Worm (Caenorhabditis elegans) whole organism, L1 larva: ENCODE measurements around the gene pal-1.

Source experiments
- C34B4.2 ChIP-seq: sonication (generic microtip); optimal IDR thresholded peaks from 2 replicates; lab custom pipeline; 2017; ENCODE audit warnings: mild to moderate bottlenecking, missing genetic modification characterization, missing compliant biosample characterization
- F16B12.6 ChIP-seq: fragments of 150-350 bp; optimal IDR thresholded peaks from 2 replicates; lab custom pipeline; 2014; ENCODE audit warnings: missing biosample characterization, missing genetic modification characterization
- Y116A8C.19 ChIP-seq: sonication (generic microtip); optimal IDR thresholded peaks from 2 replicates; lab custom pipeline; 2016; ENCODE audit warnings: missing compliant biosample characterization, missing genetic modification characterization, borderline replicate concordance
- alr-1 ChIP-seq: fragments of 200-800 bp; sonication (Bioruptor generic); optimal IDR thresholded peaks from 2 replicates; lab custom pipeline; 2018; ENCODE audit warnings: borderline replicate concordance, mild to moderate bottlenecking, missing genetic modification characterization, missing compliant biosample characterization
- ama-1 ChIP-seq: fragments of 150-350 bp; optimal IDR thresholded peaks from 2 replicates; lab custom pipeline; 2014
- blmp-1 ChIP-seq: fragments of 150-350 bp; optimal IDR thresholded peaks from 2 replicates; lab custom pipeline; 2014; ENCODE audit warnings: missing biosample characterization, missing genetic modification characterization
- ceh-63 ChIP-seq: fragments of 200-800 bp; sonication (Bioruptor generic); optimal IDR thresholded peaks from 2 replicates; lab custom pipeline; 2018; ENCODE audit warnings: mild to moderate bottlenecking, missing genetic modification characterization, missing compliant biosample characterization
- ceh-8 ChIP-seq: fragments of 200-800 bp; sonication (Bioruptor generic); optimal IDR thresholded peaks from 2 replicates; lab custom pipeline; 2018; ENCODE audit warnings: mild to moderate bottlenecking, missing genetic modification characterization, moderate library complexity, missing compliant biosample characterization
- ceh-82 ChIP-seq, 3 experiments: fragments of 150-350 bp in 1 of 3; sonication (generic microtip) in 2 of 3; optimal IDR thresholded peaks; 2 replicates each; lab custom pipeline; 2014 to 2017; ENCODE audit warnings: missing biosample characterization in 3 of 3, missing genetic modification characterization in 3 of 3
- ceh-88 ChIP-seq: fragments of 200-800 bp; sonication (Bioruptor generic); IDR thresholded peaks from 2 replicates; pipeline ENCODE4 v1.3.6; 2022; ENCODE audit warnings: missing genetic modification characterization, missing compliant biosample characterization
- ceh-90 ChIP-seq: sonication (generic microtip); optimal IDR thresholded peaks from 2 replicates; lab custom pipeline; 2016; ENCODE audit warnings: missing genetic modification characterization, missing compliant biosample characterization
- ces-1 ChIP-seq: fragments of 150-350 bp; optimal IDR thresholded peaks from 2 replicates; lab custom pipeline; 2014; ENCODE audit warnings: missing biosample characterization, missing genetic modification reagents, missing genetic modification characterization
- dpl-1 ChIP-seq, 3 experiments: fragments of 150-350 bp in 2 of 3; sonication (generic microtip) in 1 of 3; optimal IDR thresholded peaks; 2 replicates each; lab custom pipeline; 2014 to 2017; ENCODE audit warnings: missing biosample characterization in 3 of 3, missing genetic modification characterization in 3 of 3, missing genetic modification reagents in 3 of 3
- dsc-1 ChIP-seq: sonication (generic microtip); optimal IDR thresholded peaks from 2 replicates; lab custom pipeline; 2016; ENCODE audit warnings: mild to moderate bottlenecking, missing genetic modification characterization, missing compliant biosample characterization
- efl-3 ChIP-seq: fragments of 200-800 bp; sonication (Bioruptor generic); optimal IDR thresholded peaks from 2 replicates; lab custom pipeline; 2018; ENCODE audit warnings: mild to moderate bottlenecking, missing genetic modification characterization, missing compliant biosample characterization
- egl-13 ChIP-seq: sonication (generic microtip); optimal IDR thresholded peaks from 2 replicates; lab custom pipeline; 2016; ENCODE audit warnings: missing genotype, missing genetic modification reagents, missing genetic modification characterization, missing compliant biosample characterization
- egl-27 ChIP-seq, 2 experiments: fragments of 150-350 bp in 1 of 2; sonication (generic microtip); optimal IDR thresholded peaks; 3 replicates each; lab custom pipeline; 2017 to 2018; ENCODE audit warnings: missing biosample characterization in 2 of 2, missing genetic modification characterization in 2 of 2, missing genetic modification reagents in 2 of 2
- elt-2 ChIP-seq: sonication (generic microtip); optimal IDR thresholded peaks from 2 replicates; lab custom pipeline; 2016; ENCODE audit warnings: missing genetic modification characterization, mild to moderate bottlenecking, inconsistent platforms, missing compliant biosample characterization, missing genetic modification reagents
- ets-5 ChIP-seq: fragments of 200-800 bp; sonication (Bioruptor generic); IDR thresholded peaks from 2 replicates; pipeline ENCODE4 v1.3.6; 2022; ENCODE audit warnings: missing genetic modification characterization, missing compliant biosample characterization
- fkh-8 ChIP-seq: sonication (generic microtip); optimal IDR thresholded peaks from 2 replicates; lab custom pipeline; 2016; ENCODE audit warnings: mild to moderate bottlenecking, missing genetic modification characterization, missing compliant biosample characterization
- fos-1 ChIP-seq: fragments of 150-350 bp; optimal IDR thresholded peaks from 2 replicates; lab custom pipeline; 2014; ENCODE audit warnings: missing biosample characterization, missing genetic modification characterization
- hlh-17 ChIP-seq: fragments of 200-800 bp; sonication (Bioruptor generic); optimal IDR thresholded peaks from 2 replicates; lab custom pipeline; 2018; ENCODE audit warnings: missing genetic modification characterization, mild to moderate bottlenecking, missing compliant biosample characterization, moderate library complexity, borderline replicate concordance
- hpl-2 ChIP-seq: fragments of 150-350 bp; optimal IDR thresholded peaks from 2 replicates; lab custom pipeline; 2014; ENCODE audit warnings: missing biosample characterization, missing genetic modification reagents, missing genetic modification characterization
- irx-1 ChIP-seq: sonication (generic microtip); optimal IDR thresholded peaks from 2 replicates; lab custom pipeline; 2016; ENCODE audit warnings: missing genetic modification characterization, missing compliant biosample characterization
- isw-1 ChIP-seq: fragments of 200-800 bp; sonication (Bioruptor generic); IDR thresholded peaks from 2 replicates; pipeline ENCODE4 v1.3.6; 2022; ENCODE audit warnings: missing genetic modification characterization, missing compliant biosample characterization
- jun-1 ChIP-seq: fragments of 150-350 bp; optimal IDR thresholded peaks from 2 replicates; lab custom pipeline; 2014; ENCODE audit warnings: missing biosample characterization, missing genetic modification reagents, missing genetic modification characterization
- lin-14 ChIP-seq: fragments of 200-800 bp; sonication (Bioruptor generic); optimal IDR thresholded peaks from 2 replicates; lab custom pipeline; 2018; ENCODE audit warnings: mild to moderate bottlenecking, missing genetic modification characterization, moderate library complexity, missing compliant biosample characterization
- lin-35 ChIP-seq, 2 experiments: fragments of 150-350 bp; optimal IDR thresholded peaks; 2 replicates each; lab custom pipeline; 2014; ENCODE audit warnings: missing biosample characterization in 2 of 2, missing genetic modification characterization in 2 of 2, missing genetic modification reagents in 2 of 2
- mdl-1 ChIP-seq, 2 experiments: fragments of 150-350 bp; optimal IDR thresholded peaks; 2 replicates each; lab custom pipeline; 2014 to 2017; ENCODE audit warnings: missing biosample characterization in 2 of 2, missing genetic modification characterization in 2 of 2, inconsistent platforms in 1 of 2
- mef-2 ChIP-seq: fragments of 150-350 bp; optimal IDR thresholded peaks from 2 replicates; lab custom pipeline; 2014; ENCODE audit warnings: missing biosample characterization, missing genetic modification characterization
- mep-1 ChIP-seq: fragments of 150-350 bp; optimal IDR thresholded peaks from 2 replicates; lab custom pipeline; 2014; ENCODE audit warnings: missing biosample characterization, missing genetic modification characterization
- nhr-19 ChIP-seq: fragments of 200-800 bp; sonication (Bioruptor generic); conservative IDR thresholded peaks from 2 replicates; pipeline ENCODE4 v1.3.6; 2022; ENCODE audit warnings: missing genetic modification characterization, missing compliant biosample characterization
- nhr-20 ChIP-seq: sonication (generic microtip); optimal IDR thresholded peaks from 2 replicates; lab custom pipeline; 2016; ENCODE audit warnings: mild to moderate bottlenecking, missing genetic modification characterization, missing compliant biosample characterization
- nhr-28 ChIP-seq: fragments of 150-350 bp; optimal IDR thresholded peaks from 2 replicates; lab custom pipeline; 2014; ENCODE audit warnings: missing biosample characterization, missing genetic modification characterization
- nhr-47 ChIP-seq: sonication (generic microtip); optimal IDR thresholded peaks from 2 replicates; lab custom pipeline; 2016; ENCODE audit warnings: mild to moderate bottlenecking, missing genetic modification characterization, moderate library complexity, missing compliant biosample characterization
- nhr-84 ChIP-seq: sonication (generic microtip); optimal IDR thresholded peaks from 2 replicates; lab custom pipeline; 2017; ENCODE audit warnings: missing biosample characterization, missing genetic modification characterization
- nhr-85 ChIP-seq: sonication (generic microtip); peaks from one replicate; lab custom pipeline; 2016; ENCODE audit warnings: missing genetic modification characterization, inconsistent platforms, missing compliant biosample characterization
- pax-3 ChIP-seq: fragments of 200-800 bp; sonication (Bioruptor generic); optimal IDR thresholded peaks from 2 replicates; lab custom pipeline; 2018; ENCODE audit warnings: mild to moderate bottlenecking, missing genetic modification characterization, moderate library complexity, missing compliant biosample characterization
- pqm-1 ChIP-seq: sonication (generic microtip); optimal IDR thresholded peaks from 3 replicates; lab custom pipeline; 2017; ENCODE audit warnings: missing biosample characterization, missing genetic modification characterization
- rnt-1 ChIP-seq: sonication (generic microtip); optimal IDR thresholded peaks from 2 replicates; lab custom pipeline; 2016; ENCODE audit warnings: mild to moderate bottlenecking, missing genetic modification characterization, moderate library complexity, missing compliant biosample characterization
- skn-1 ChIP-seq: fragments of 150-350 bp; optimal IDR thresholded peaks from 2 replicates; lab custom pipeline; 2014; ENCODE audit warnings: missing biosample characterization, missing genetic modification characterization
- snpc-4 ChIP-seq: fragments of 150-350 bp; optimal IDR thresholded peaks from 2 replicates; lab custom pipeline; 2014; ENCODE audit warnings: missing biosample characterization, missing genetic modification characterization
- sox-4 ChIP-seq: sonication (generic microtip); optimal IDR thresholded peaks from 2 replicates; lab custom pipeline; 2016; ENCODE audit warnings: missing genetic modification characterization, missing compliant biosample characterization
- sptf-1 ChIP-seq: fragments of 150-350 bp; optimal IDR thresholded peaks from 2 replicates; lab custom pipeline; 2014; ENCODE audit warnings: missing biosample characterization, missing genetic modification characterization
- sup-37 ChIP-seq: fragments of 200-800 bp; sonication (Bioruptor generic); optimal IDR thresholded peaks from 2 replicates; lab custom pipeline; 2018; ENCODE audit warnings: mild to moderate bottlenecking, missing genetic modification characterization, missing compliant biosample characterization
- swsn-7 ChIP-seq: sonication (generic microtip); optimal IDR thresholded peaks from 2 replicates; lab custom pipeline; 2016; ENCODE audit warnings: missing genetic modification characterization, missing compliant biosample characterization
- tbx-2 ChIP-seq: sonication (generic microtip); optimal IDR thresholded peaks from 2 replicates; lab custom pipeline; 2016; ENCODE audit warnings: missing genetic modification characterization, missing compliant biosample characterization
- tlp-1 ChIP-seq: fragments of 150-350 bp; optimal IDR thresholded peaks from 2 replicates; lab custom pipeline; 2014; ENCODE audit warnings: missing biosample characterization, missing genetic modification characterization
- unc-130 ChIP-seq: fragments of 150-350 bp; optimal IDR thresholded peaks from 2 replicates; lab custom pipeline; 2017; ENCODE audit warnings: missing biosample characterization, missing genetic modification characterization, inconsistent platforms
- unc-62 ChIP-seq: fragments of 150-350 bp; optimal IDR thresholded peaks from 2 replicates; lab custom pipeline; 2014; ENCODE audit warnings: missing biosample characterization, missing genetic modification reagents, missing genetic modification characterization
- xbp-1 ChIP-seq: sonication (generic microtip); optimal IDR thresholded peaks from 2 replicates; lab custom pipeline; 2016; ENCODE audit warnings: missing genetic modification characterization, missing compliant biosample characterization
- zag-1 ChIP-seq: fragments of 150-350 bp; optimal IDR thresholded peaks from 2 replicates; lab custom pipeline; 2014; ENCODE audit warnings: missing biosample characterization, missing genetic modification characterization
- zip-4 ChIP-seq: fragments of 200-800 bp; sonication (Bioruptor generic); optimal IDR thresholded peaks from 2 replicates; lab custom pipeline; 2018; ENCODE audit warnings: mild to moderate bottlenecking, missing genetic modification characterization, moderate library complexity, missing compliant biosample characterization
- ztf-4 ChIP-seq: fragments of 150-350 bp; optimal IDR thresholded peaks from 2 replicates; lab custom pipeline; 2014; ENCODE audit warnings: missing biosample characterization, missing genetic modification characterization

Gene pal-1

ce11 chrIII:4796039-4796438 lies 13.3 kb downstream of the pal-1 start (continued):
- TF ChIP-seq tbx-2 (tag; lab: Kevin White, UChicago) = peak; percentile 56
- no peak for TF ChIP-seq ceh-63
- TF ChIP-seq ceh-88 (GFP tag; lab: Robert Waterston, UW) = no peak
- TF ChIP-seq snpc-4 (tag; lab: Kevin White, UChicago) = peak; percentile 58
- no peak for TF ChIP-seq nhr-84 (tag; lab: Kevin White, UChicago)
- TF ChIP-seq efl-3 = no peak
- peak; percentile 54 for TF ChIP-seq nhr-47 (tag; lab: Kevin White, UChicago)
- TF ChIP-seq lin-35 (GFP tag; optimal IDR thresholded peaks at IDR 0.05; lab: Kevin White, UChicago) = peak; percentile 53 to 79
- peak; percentile 27 for TF ChIP-seq skn-1 (tag; lab: Kevin White, UChicago)
- TF ChIP-seq F16B12.6 (tag; lab: Kevin White, UChicago) = peak; percentile 57
- TF ChIP-seq hpl-2 (GFP tag; lab: Kevin White, UChicago) = no peak
- no peak for TF ChIP-seq ceh-8 (GFP tag; lab: Kevin White, UChicago)
- TF ChIP-seq ceh-90 = no peak
- TF ChIP-seq hlh-17 = no peak
- TF ChIP-seq pqm-1 (tag; lab: Kevin White, UChicago) = no peak
- no peak for TF ChIP-seq mef-2 (tag; lab: Kevin White, UChicago)
- TF ChIP-seq nhr-19 = peak; percentile 42; the same call in 1 of the 2 replicates
- TF ChIP-seq Y116A8C.19 (tag; lab: Kevin White, UChicago) = no peak
- no peak for TF ChIP-seq fkh-8 (tag; lab: Kevin White, UChicago)
- peak; percentile 46 for TF ChIP-seq xbp-1
- TF ChIP-seq sox-4 (tag; lab: Kevin White, UChicago) = no peak
- TF ChIP-seq ama-1 (lab: Kevin White, UChicago) = no peak
- no peak for TF ChIP-seq alr-1
- TF ChIP-seq zip-4 (GFP tag; lab: Kevin White, UChicago) = no peak
- no peak for TF ChIP-seq isw-1 (GFP tag; lab: Robert Waterston, UW)
- no peak for TF ChIP-seq tlp-1 (tag; lab: Kevin White, UChicago)
- peak; percentile 2 to 53 (median 49) for TF ChIP-seq ceh-82 (tag; optimal IDR thresholded peaks at IDR 0.05; lab: Kevin White, UChicago)
- no peak for TF ChIP-seq zag-1
- no peak for TF ChIP-seq egl-13
- no peak for TF ChIP-seq irx-1 (tag; lab: Kevin White, UChicago)
- TF ChIP-seq C34B4.2 (tag; lab: Kevin White, UChicago) = no peak
- no peak for TF ChIP-seq ets-5
- TF ChIP-seq ztf-4 = no peak
- TF ChIP-seq ces-1 (GFP tag; lab: Kevin White, UChicago) = no peak
- TF ChIP-seq nhr-20 (tag; lab: Kevin White, UChicago) = peak; percentile 63
- TF ChIP-seq swsn-7 = peak; percentile 47
- no peak for TF ChIP-seq pax-3 (tag; lab: Kevin White, UChicago)
- TF ChIP-seq elt-2 = no peak
- TF ChIP-seq egl-27 (tag; optimal IDR thresholded peaks at IDR 0.05; lab: Kevin White, UChicago) = no peak
- TF ChIP-seq mep-1 (tag; lab: Kevin White, UChicago) = peak; percentile 85
- peak; percentile 4 to 69 for TF ChIP-seq mdl-1 (tag; optimal IDR thresholded peaks at IDR 0.05; lab: Kevin White, UChicago)
- peak; percentile 54 for TF ChIP-seq nhr-85 (tag; lab: Kevin White, UChicago)
- no peak for TF ChIP-seq unc-130 (tag; lab: Kevin White, UChicago)
- peak; percentile 44 for TF ChIP-seq rnt-1 (tag; lab: Kevin White, UChicago)
- peak; percentile 96 for TF ChIP-seq jun-1
- no peak for TF ChIP-seq sup-37
- TF ChIP-seq lin-14 (GFP tag; lab: Kevin White, UChicago) = peak; percentile 93
- no peak for TF ChIP-seq sptf-1
- peak; percentile 80 for TF ChIP-seq blmp-1 (tag; lab: Kevin White, UChicago)
- no peak for TF ChIP-seq dsc-1 (tag; lab: Kevin White, UChicago)
- TF ChIP-seq dpl-1 (GFP tag; optimal IDR thresholded peaks at IDR 0.05; lab: Kevin White, UChicago) = peak; percentile 52 to 67 (median 61)
- peak; percentile 99 for TF ChIP-seq fos-1 (tag; lab: Kevin White, UChicago)
- TF ChIP-seq unc-62 (GFP tag; lab: Kevin White, UChicago) = no peak
- TF ChIP-seq nhr-28 = no peak
